Fruit fly (Drosophila melanogaster) whole organism, prepupa: ENCODE results near the gene CG3558.

Source experiments
- Blimp-1 ChIP-seq: fragments of 200-800 bp; sonication (Bioruptor generic); optimal IDR thresholded peaks from 3 replicates; lab custom pipeline; 2017; ENCODE audit warnings: missing biosample characterization, missing genetic modification characterization, mild to moderate bottlenecking, moderate library complexity, missing genetic modification reagents
- CG10631 ChIP-seq: fragments of 200-800 bp; sonication (Bioruptor generic); optimal IDR thresholded peaks from 2 replicates; lab custom pipeline; 2016; ENCODE audit warnings: missing biosample characterization, missing genetic modification characterization
- CG10669 ChIP-seq: fragments of 200-800 bp; sonication (Bioruptor generic); optimal IDR thresholded peaks from 3 replicates; lab custom pipeline; 2018; ENCODE audit warnings: missing biosample characterization, mild to moderate bottlenecking, missing genetic modification characterization, moderate library complexity
- CG11762 ChIP-seq: fragments of 200-800 bp; sonication (Bioruptor generic); optimal IDR thresholded peaks from 3 replicates; lab custom pipeline; 2016; ENCODE audit warnings: missing biosample characterization, missing genetic modification characterization; ENCODE audit not compliant: insufficient read depth
- CG11902 ChIP-seq: fragments of 200-800 bp; sonication (Bioruptor generic); optimal IDR thresholded peaks from 3 replicates; lab custom pipeline; 2016; ENCODE audit warnings: missing biosample characterization, missing genetic modification characterization
- CG15336 ChIP-seq: fragments of 200-800 bp; sonication (Bioruptor generic); IDR thresholded peaks from 2 replicates; pipeline ENCODE4 v1.3.6; 2022; ENCODE audit warnings: missing biosample characterization, missing genetic modification characterization
- CG1621 ChIP-seq: fragments of 200-800 bp; sonication (Bioruptor generic); optimal IDR thresholded peaks from 3 replicates; lab custom pipeline; 2018; ENCODE audit warnings: missing biosample characterization, mild to moderate bottlenecking, missing genetic modification characterization
- CG3032 ChIP-seq: fragments of 200-800 bp; optimal IDR thresholded peaks from 2 replicates; lab custom pipeline; 2019; ENCODE audit warnings: missing biosample characterization, mild to moderate bottlenecking, missing genetic modification characterization, moderate library complexity
- CG34406 ChIP-seq: fragments of 200-800 bp; sonication (Bioruptor generic); optimal IDR thresholded peaks from 3 replicates; lab custom pipeline; 2016; ENCODE audit warnings: missing biosample characterization, missing genetic modification characterization
- CG3919 ChIP-seq: fragments of 200-800 bp; sonication (Bioruptor generic); optimal IDR thresholded peaks from 3 replicates; lab custom pipeline; 2016; ENCODE audit warnings: missing biosample characterization, missing genetic modification characterization
- CG4318 ChIP-seq: fragments of 200-800 bp; sonication (Bioruptor generic); optimal IDR thresholded peaks from 3 replicates; lab custom pipeline; 2017; ENCODE audit warnings: missing biosample characterization, mild to moderate bottlenecking, missing genetic modification characterization
- CG6276 ChIP-seq: fragments of 200-800 bp; sonication (Bioruptor generic); optimal IDR thresholded peaks from 2 replicates; lab custom pipeline; 2017; ENCODE audit warnings: missing biosample characterization, mild to moderate bottlenecking, missing genetic modification characterization
- CG6792 ChIP-seq: fragments of 200-800 bp; sonication (Bioruptor generic); optimal IDR thresholded peaks from 3 replicates; lab custom pipeline; 2016; ENCODE audit warnings: missing biosample characterization, missing genetic modification characterization
- CG6808 ChIP-seq: fragments of 200-800 bp; sonication (Bioruptor generic); optimal IDR thresholded peaks from 3 replicates; lab custom pipeline; 2017; ENCODE audit warnings: missing biosample characterization, missing genetic modification characterization, mild to moderate bottlenecking, moderate library complexity, missing genetic modification reagents
- CG6854 ChIP-seq: fragments of 200-800 bp; sonication (Bioruptor generic); optimal IDR thresholded peaks from 2 replicates; lab custom pipeline; 2017; ENCODE audit warnings: missing biosample characterization, mild to moderate bottlenecking, missing genetic modification characterization
- CG8319 ChIP-seq: fragments of 200-800 bp; sonication (Bioruptor generic); optimal IDR thresholded peaks from 3 replicates; lab custom pipeline; 2016; ENCODE audit warnings: missing biosample characterization, missing genetic modification characterization
- CG8632 ChIP-seq: fragments of 200-800 bp; sonication (Bioruptor generic); optimal IDR thresholded peaks from 3 replicates; lab custom pipeline; 2016; ENCODE audit warnings: missing biosample characterization, missing genetic modification characterization
- CG9139 ChIP-seq: fragments of 200-800 bp; sonication (Bioruptor generic); optimal IDR thresholded peaks from 3 replicates; lab custom pipeline; 2017; ENCODE audit warnings: missing biosample characterization, mild to moderate bottlenecking, missing genetic modification characterization
- Eip75B ChIP-seq: fragments of 200-800 bp; sonication (Bioruptor generic); optimal IDR thresholded peaks from 3 replicates; lab custom pipeline; 2016; ENCODE audit warnings: missing biosample characterization, missing genetic modification characterization
- Eip93F ChIP-seq: fragments of 200-800 bp; sonication (Bioruptor generic); optimal IDR thresholded peaks from 2 replicates; lab custom pipeline; 2016; ENCODE audit warnings: missing biosample characterization, mild to moderate bottlenecking, missing genetic modification characterization
- Ets21C ChIP-seq: fragments of 200-800 bp; sonication (Bioruptor generic); optimal IDR thresholded peaks from 3 replicates; lab custom pipeline; 2016; ENCODE audit warnings: missing biosample characterization, missing genetic modification characterization
- Hr39 ChIP-seq: fragments of 200-800 bp; sonication (Bioruptor generic); optimal IDR thresholded peaks from 2 replicates; lab custom pipeline; 2016; ENCODE audit warnings: missing biosample characterization, missing genetic modification characterization
- Hr4 ChIP-seq: fragments of 200-800 bp; sonication (Bioruptor generic); optimal IDR thresholded peaks from 3 replicates; lab custom pipeline; 2016; ENCODE audit warnings: missing biosample characterization, missing genetic modification characterization
- Lpt ChIP-seq: fragments of 200-800 bp; sonication (Bioruptor generic); optimal IDR thresholded peaks from 3 replicates; lab custom pipeline; 2016; ENCODE audit warnings: missing biosample characterization, missing genetic modification characterization
- Met ChIP-seq: fragments of 200-800 bp; sonication (Bioruptor generic); optimal IDR thresholded peaks from 3 replicates; lab custom pipeline; 2016; ENCODE audit warnings: missing biosample characterization, missing genetic modification characterization
- OdsH ChIP-seq: fragments of 200-800 bp; sonication (Bioruptor generic); optimal IDR thresholded peaks from 3 replicates; lab custom pipeline; 2016; ENCODE audit warnings: missing biosample characterization, missing genetic modification characterization
- Smox ChIP-seq: fragments of 200-800 bp; sonication (Bioruptor generic); optimal IDR thresholded peaks from 3 replicates; lab custom pipeline; 2016; ENCODE audit warnings: missing biosample characterization, missing genetic modification characterization
- Sox14 ChIP-seq: fragments of 200-800 bp; sonication (Bioruptor generic); optimal IDR thresholded peaks from 3 replicates; lab custom pipeline; 2016; ENCODE audit warnings: missing biosample characterization, missing genetic modification characterization
- Sox15 ChIP-seq: fragments of 200-800 bp; sonication (Bioruptor generic); optimal IDR thresholded peaks from 3 replicates; lab custom pipeline; 2016; ENCODE audit warnings: missing biosample characterization, missing genetic modification characterization
- dac ChIP-seq: fragments of 200-800 bp; sonication (Bioruptor generic); optimal IDR thresholded peaks from 2 replicates; lab custom pipeline; 2017; ENCODE audit warnings: missing biosample characterization, mild to moderate bottlenecking, missing genetic modification characterization
- esn ChIP-seq: fragments of 200-800 bp; sonication (Bioruptor generic); optimal IDR thresholded peaks from 2 replicates; lab custom pipeline; 2016; ENCODE audit warnings: missing biosample characterization, mild to moderate bottlenecking, missing genetic modification characterization, moderate library complexity
- fd85E ChIP-seq: fragments of 200-800 bp; sonication (Bioruptor generic); optimal IDR thresholded peaks from 3 replicates; lab custom pipeline; 2016; ENCODE audit warnings: missing biosample characterization, missing genetic modification characterization
- fkh ChIP-seq: fragments of 200-800 bp; sonication (Bioruptor generic); optimal IDR thresholded peaks from 3 replicates; lab custom pipeline; 2017; ENCODE audit warnings: missing biosample characterization, mild to moderate bottlenecking, missing genetic modification characterization, moderate library complexity
- pdm3 ChIP-seq: fragments of 200-800 bp; sonication (Bioruptor generic); optimal IDR thresholded peaks from 3 replicates; lab custom pipeline; 2016; ENCODE audit warnings: missing biosample characterization, missing genetic modification characterization
- salr ChIP-seq, 2 experiments: fragments of 200-800 bp; sonication (Bioruptor generic); optimal IDR thresholded peaks; 3 replicates each; lab custom pipeline; 2016 to 2018; ENCODE audit warnings: missing biosample characterization in 2 of 2, missing genetic modification characterization in 2 of 2, mild to moderate bottlenecking in 1 of 2
- spab ChIP-seq: fragments of 200-800 bp; sonication (Bioruptor generic); optimal IDR thresholded peaks from 2 replicates; lab custom pipeline; 2017; ENCODE audit warnings: missing biosample characterization, mild to moderate bottlenecking, missing genetic modification characterization, missing genetic modification reagents
- ss ChIP-seq, 2 experiments: fragments of 200-800 bp; sonication (Bioruptor generic); optimal IDR thresholded peaks; 2 replicates in 1 of 2; 3 replicates in 1 of 2; lab custom pipeline; 2017 to 2018; ENCODE audit warnings: mild to moderate bottlenecking in 2 of 2, missing biosample characterization in 2 of 2, missing genetic modification characterization in 2 of 2, moderate library complexity in 1 of 2
- svp ChIP-seq: fragments of 200-800 bp; sonication (Bioruptor generic); peaks from one replicate; lab custom pipeline; 2016; ENCODE audit warnings: missing biosample characterization, missing genetic modification characterization
- topi ChIP-seq: fragments of 200-800 bp; sonication (Bioruptor generic); optimal IDR thresholded peaks from 3 replicates; lab custom pipeline; 2016; ENCODE audit warnings: missing biosample characterization, missing genetic modification characterization

CG3558 gene

DNA sequence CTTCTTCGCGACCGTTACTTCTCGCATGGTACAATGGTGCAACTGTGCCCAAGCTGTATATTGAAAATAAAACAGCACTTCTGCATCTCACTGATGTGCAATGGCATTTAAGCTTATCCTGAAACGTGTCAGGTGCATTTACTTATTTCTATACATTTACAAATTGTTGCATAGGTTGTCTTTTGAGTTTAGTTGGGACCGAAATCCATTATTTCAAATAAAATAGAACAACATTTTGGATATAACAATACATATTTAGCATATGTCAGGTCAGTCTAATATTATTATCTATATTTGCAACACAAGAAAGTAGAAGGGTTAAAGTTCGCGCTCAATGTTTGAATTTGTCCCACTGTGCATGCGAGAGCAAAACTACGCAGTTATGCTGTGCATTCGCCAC lies 36.3 kb upstream of the CG3558 start (continued):
- TF ChIP-seq CG10631 (GFP tag; lab: Kevin White, UChicago) (peak; percentile 58), CG34406 (GFP tag; lab: Kevin White, UChicago) (peak; percentile 9), CG11762 (GFP tag; lab: Kevin White, UChicago) (peak; percentile 25), CG11902 (GFP tag; lab: Kevin White, UChicago) (no peak), Sox15 (GFP tag; lab: Kevin White, UChicago) (peak; percentile 16), Eip75B (GFP tag; lab: Kevin White, UChicago) (peak; percentile 67), CG6792 (GFP tag; lab: Kevin White, UChicago) (no peak), Hr39 (GFP tag; lab: Kevin White, UChicago) (peak; percentile 30), CG9139 (GFP tag; lab: Kevin White, UChicago) (peak; percentile 19), CG10669 (GFP tag; lab: Kevin White, UChicago) (peak; percentile 64), pdm3 (GFP tag; lab: Kevin White, UChicago) (peak; percentile 44), salr (GFP tag; optimal IDR thresholded peaks at IDR 0.05; lab: Kevin White, UChicago) (peak in 1 of 2 experiments; percentile 20), Met (GFP tag; lab: Kevin White, UChicago) (peak; percentile 28), Lpt (GFP tag; lab: Kevin White, UChicago) (peak; percentile 18), OdsH (GFP tag; lab: Kevin White, UChicago) (peak; percentile 47), CG3032 (tag; lab: Kevin White, UChicago) (peak; percentile 67), CG1621 (tag; lab: Kevin White, UChicago) (peak; percentile 38), Sox14 (GFP tag; lab: Kevin White, UChicago) (peak; percentile 45), CG6854 (no peak), CG8319 (no peak), dac (GFP tag; lab: Kevin White, UChicago) (peak; percentile 47), spab (GFP tag; lab: Kevin White, UChicago) (peak; percentile 63), CG4318 (GFP tag; lab: Kevin White, UChicago) (peak; percentile 60), topi (peak; percentile 52), Smox (GFP tag; lab: Kevin White, UChicago) (no peak), ss (GFP tag; optimal IDR thresholded peaks at IDR 0.05; lab: Kevin White, UChicago) (peak in 1 of 2 experiments; percentile 54), CG15336 (GFP tag; lab: Robert Waterston, UW) (0 out of 2 replicates have a peak, but pooled peaks have one; percentile 38), Ets21C (GFP tag; lab: Kevin White, UChicago) (no peak), CG6808 (GFP tag; lab: Kevin White, UChicago) (peak; percentile 51), CG3919 (peak; percentile 43), fkh (GFP tag; lab: Kevin White, UChicago) (no peak), CG8632 (peak; percentile 10), CG6276 (peak; percentile 74), svp (no peak), Eip93F (GFP tag; lab: Kevin White, UChicago) (no peak), esn (GFP tag; lab: Kevin White, UChicago) (no peak), fd85E (GFP tag; lab: Kevin White, UChicago) (no peak), Hr4 (GFP tag; lab: Kevin White, UChicago) (peak; percentile 75)

- TF ChIP-seq ss (GFP tag; optimal IDR thresholded peaks at IDR 0.05; lab: Kevin White, UChicago) (no peak), Blimp-1 (GFP tag; lab: Kevin White, UChicago) (no peak), CG10669 (GFP tag; lab: Kevin White, UChicago) (no peak), Smox (GFP tag; lab: Kevin White, UChicago) (no peak), CG34406 (GFP tag; lab: Kevin White, UChicago) (no peak), Eip75B (GFP tag; lab: Kevin White, UChicago) (no peak), CG6854 (no peak)
Observed at dm6 chr2L:2956992-2957391, 35.7 kb upstream of the CG3558 start.
